Worm (Caenorhabditis elegans): ENCODE results near the gene F26F2.13.

The F26F2.13 gene

ce11 chrV:20600704-20601103, 36.5 kb downstream of the F26F2.13 start:
- TF ChIP-seq ceh-28 (tag; optimal IDR thresholded peaks at IDR 0.05) (no peak), skn-1 (tag; optimal IDR thresholded peaks at IDR 0.05) (no peak), ztf-11 (tag; optimal IDR thresholded peaks at IDR 0.05) (no peak), elt-1 (tag; optimal IDR thresholded peaks at IDR 0.05) (no peak), nfya-1 (tag; optimal IDR thresholded peaks at IDR 0.05; ENCODE audit: insufficient read depth) (no peak), unc-62 (GFP tag; optimal IDR thresholded peaks at IDR 0.05) (no peak), mml-1 (tag; optimal IDR thresholded peaks at IDR 0.05) (no peak), R02D3.7 (tag; optimal IDR thresholded peaks at IDR 0.05) (no peak), fos-1 (tag; optimal IDR thresholded peaks at IDR 0.05) (no peak), nhr-43 (tag; optimal IDR thresholded peaks at IDR 0.05; ENCODE audit: poor library complexity, severe bottlenecking) (no peak), tbx-2 (tag; optimal IDR thresholded peaks at IDR 0.05) (no peak), pqm-1 (tag; optimal IDR thresholded peaks at IDR 0.05) (no peak), aly-2 (tag; optimal IDR thresholded peaks at IDR 0.05) (no peak)

- TF ChIP-seq ceh-28 (tag; optimal IDR thresholded peaks at IDR 0.05): no peak
- TF ChIP-seq ceh-16 (tag; optimal IDR thresholded peaks at IDR 0.05): no peak
Observed at ce11 chrV:20603014-20603413, 38.9 kb downstream of the F26F2.13 start, which contains the start of gene ttr-11. TSS of gene ttr-11 (plus strand) at chrV:20603314.

- TF ChIP-seq nhr-77 (tag; optimal IDR thresholded peaks at IDR 0.05): no peak
- no peak for TF ChIP-seq nhr-67 (tag; optimal IDR thresholded peaks at IDR 0.05)
- TF ChIP-seq fkh-10 (GFP tag; optimal IDR thresholded peaks at IDR 0.05): no peak
Observed at ce11 chrV:20604606-20605155, 40.5 kb downstream of the F26F2.13 start, which contains the start of gene ttr-57. TSS of gene ttr-57 (plus strand) at chrV:20605105.

ce11 chrV:20606617-20607016, 42.5 kb downstream of the F26F2.13 start, which contains the start of gene F46B3.23:
TSS of gene F46B3.23 (minus strand) at chrV:20606717.
- no peak for TF ChIP-seq nfya-1 (tag; optimal IDR thresholded peaks at IDR 0.05; ENCODE audit: insufficient read depth)
- TF ChIP-seq nhr-67 (tag; optimal IDR thresholded peaks at IDR 0.05): no peak
- no peak for TF ChIP-seq nhr-43 (tag; optimal IDR thresholded peaks at IDR 0.05; ENCODE audit: poor library complexity, severe bottlenecking)

ce11 chrV:20608688-20609087, 44.5 kb downstream of the F26F2.13 start, which contains the start of gene ttr-12:
TSS of gene ttr-12 (minus strand) at chrV:20608788.
- TF ChIP-seq nhr-43 (tag; optimal IDR thresholded peaks at IDR 0.05; ENCODE audit: poor library complexity, severe bottlenecking) (peak; percentile 7), nhr-237 (tag; optimal IDR thresholded peaks at IDR 0.05) (no peak), ztf-4 (tag; optimal IDR thresholded peaks at IDR 0.05) (no peak), ztf-11 (tag; optimal IDR thresholded peaks at IDR 0.05) (no peak), mml-1 (tag; optimal IDR thresholded peaks at IDR 0.05) (no peak), fkh-10 (GFP tag; optimal IDR thresholded peaks at IDR 0.05) (no peak), pha-4 (tag; optimal IDR thresholded peaks at IDR 0.05) (no peak), hmg-11 (tag; optimal IDR thresholded peaks at IDR 0.05) (no peak)

ce11 chrV:20609494-20609893, 45.3 kb downstream of the F26F2.13 start, which contains the start of gene grd-2:
TSS of gene grd-2 (plus strand) at chrV:20609794.
- TF ChIP-seq zag-1 (tag; optimal IDR thresholded peaks at IDR 0.05) (no peak), fos-1 (tag; optimal IDR thresholded peaks at IDR 0.05) (no peak), ceh-28 (tag; optimal IDR thresholded peaks at IDR 0.05) (no peak), nfya-1 (tag; optimal IDR thresholded peaks at IDR 0.05; ENCODE audit: insufficient read depth) (no peak), ceh-82 (tag; optimal IDR thresholded peaks at IDR 0.05) (no peak), jun-1 (tag; optimal IDR thresholded peaks at IDR 0.05) (no peak), egl-27 (tag; optimal IDR thresholded peaks at IDR 0.05) (no peak)

Data from whole organism, L3 larva.